Worm (Caenorhabditis elegans) whole organism, young adult: ENCODE data around the gene nhr-218.

ENCODE experiments used
- B0019.2 ChIP-seq: fragments of 200-800 bp; sonication (Bioruptor generic); conservative IDR thresholded peaks from 2 replicates; pipeline ENCODE4 v1.3.6; 2022; ENCODE audit warnings: missing genetic modification reagents, missing genetic modification characterization, missing compliant biosample characterization
- B0261.1 ChIP-seq: sonication (generic microtip); optimal IDR thresholded peaks from 2 replicates; lab custom pipeline; 2016; ENCODE audit warnings: mild to moderate bottlenecking, missing genetic modification characterization, moderate library complexity, missing compliant biosample characterization
- C06A6.2 ChIP-seq: fragments of 200-800 bp; sonication (Bioruptor generic); conservative IDR thresholded peaks from 2 replicates; pipeline ENCODE4 v1.3.6; 2022; ENCODE audit warnings: missing genetic modification characterization, missing compliant biosample characterization
- D2030.7 ChIP-seq: fragments of 200-800 bp; sonication (Bioruptor generic); IDR thresholded peaks from 2 replicates; pipeline ENCODE4 v1.3.6; 2022; ENCODE audit warnings: missing genetic modification reagents, missing genetic modification characterization, missing compliant biosample characterization
- F10E7.11 ChIP-seq: sonication (generic microtip); optimal IDR thresholded peaks from 2 replicates; lab custom pipeline; 2017; ENCODE audit warnings: mild to moderate bottlenecking, missing genetic modification characterization, moderate library complexity, missing compliant biosample characterization
- F39B2.1 ChIP-seq: fragments of 200-800 bp; sonication (Bioruptor generic); IDR thresholded peaks from 2 replicates; pipeline ENCODE4 v1.3.6; 2022; ENCODE audit warnings: missing genetic modification reagents, missing genetic modification characterization, missing compliant biosample characterization
- F57C9.4 ChIP-seq: sonication (generic microtip); optimal IDR thresholded peaks from 2 replicates; lab custom pipeline; 2017; ENCODE audit warnings: mild to moderate bottlenecking, missing genetic modification characterization, missing compliant biosample characterization
- T07F8.4 ChIP-seq: sonication (generic microtip); optimal IDR thresholded peaks from 2 replicates; lab custom pipeline; 2016; ENCODE audit warnings: mild to moderate bottlenecking, missing genetic modification characterization, moderate library complexity, missing compliant biosample characterization
- Y53G8AR.9 ChIP-seq: fragments of 200-800 bp; sonication (Bioruptor generic); conservative IDR thresholded peaks from 2 replicates; pipeline ENCODE4 v1.3.6; 2022; ENCODE audit warnings: missing genetic modification reagents, missing genetic modification characterization, missing compliant biosample characterization
- Y56A3A.18 ChIP-seq: fragments of 200-800 bp; sonication (Bioruptor generic); IDR thresholded peaks from 2 replicates; pipeline ENCODE4 v1.3.6; 2022; ENCODE audit warnings: missing genetic modification reagents, missing genetic modification characterization, missing compliant biosample characterization
- akir-1 ChIP-seq: fragments of 200-800 bp; sonication (Bioruptor generic); optimal IDR thresholded peaks from 2 replicates; lab custom pipeline; 2018; ENCODE audit warnings: mild to moderate bottlenecking, missing genetic modification characterization, moderate library complexity, missing compliant biosample characterization
- athp-1 ChIP-seq: sonication (generic microtip); optimal IDR thresholded peaks from 2 replicates; lab custom pipeline; 2017; ENCODE audit warnings: mild to moderate bottlenecking, missing genetic modification characterization, missing compliant biosample characterization
- attf-3 ChIP-seq: fragments of 200-800 bp; sonication (Bioruptor generic); conservative IDR thresholded peaks from 2 replicates; pipeline ENCODE4 v1.3.6; 2022; ENCODE audit warnings: missing genetic modification reagents, missing genetic modification characterization, missing compliant biosample characterization
- ccch-3 ChIP-seq: fragments of 200-800 bp; sonication (Bioruptor generic); optimal IDR thresholded peaks from 2 replicates; lab custom pipeline; 2018; ENCODE audit warnings: mild to moderate bottlenecking, missing genetic modification characterization, missing compliant biosample characterization
- ceh-91 ChIP-seq: fragments of 200-800 bp; sonication (Bioruptor generic); IDR thresholded peaks from 2 replicates; pipeline ENCODE4 v1.3.6; 2022; ENCODE audit warnings: missing genetic modification reagents, missing genetic modification characterization, missing compliant biosample characterization
- egl-18 ChIP-seq: fragments of 200-800 bp; sonication (Bioruptor generic); IDR thresholded peaks from 2 replicates; pipeline ENCODE4 v1.3.6; 2022; ENCODE audit warnings: missing genetic modification reagents, missing genetic modification characterization, missing compliant biosample characterization
- egrh-3 ChIP-seq: fragments of 200-800 bp; sonication (Bioruptor generic); IDR thresholded peaks from 2 replicates; pipeline ENCODE4 v1.3.6; 2022; ENCODE audit warnings: missing genetic modification reagents, missing genetic modification characterization, missing compliant biosample characterization
- ekl-4 ChIP-seq: fragments of 200-800 bp; sonication (Bioruptor generic); IDR thresholded peaks from 2 replicates; pipeline ENCODE4 v1.3.6; 2022; ENCODE audit warnings: missing genetic modification reagents, missing genetic modification characterization, missing compliant biosample characterization
- fkh-3 ChIP-seq: sonication (generic microtip); optimal IDR thresholded peaks from 2 replicates; lab custom pipeline; 2016; ENCODE audit warnings: mild to moderate bottlenecking, missing genetic modification characterization, missing compliant biosample characterization
- hmg-1.2 ChIP-seq: fragments of 200-800 bp; sonication (Bioruptor generic); IDR thresholded peaks from 2 replicates; pipeline ENCODE4 v1.3.6; 2022; ENCODE audit warnings: missing genetic modification reagents, missing genetic modification characterization, missing compliant biosample characterization
- hmg-20 ChIP-seq: fragments of 200-800 bp; sonication (Bioruptor generic); IDR thresholded peaks from 2 replicates; pipeline ENCODE4 v1.3.6; 2022; ENCODE audit warnings: missing genetic modification reagents, missing genetic modification characterization, missing compliant biosample characterization
- hrde-1 ChIP-seq: sonication (generic microtip); optimal IDR thresholded peaks from 2 replicates; lab custom pipeline; 2016; ENCODE audit warnings: missing genetic modification characterization, mild to moderate bottlenecking, missing compliant biosample characterization, moderate library complexity, missing genotype, missing genetic modification reagents, borderline replicate concordance
- lin-35 ChIP-seq, 3 experiments: fragments of 150-350 bp in 2 of 3; sonication (generic microtip) in 1 of 3; optimal IDR thresholded peaks; 2 replicates each; lab custom pipeline; 2014 to 2018; ENCODE audit warnings: missing biosample characterization in 3 of 3, missing genetic modification characterization in 3 of 3, missing genetic modification reagents in 3 of 3
- madf-10 ChIP-seq: sonication (generic microtip); optimal IDR thresholded peaks from 2 replicates; lab custom pipeline; 2016; ENCODE audit warnings: mild to moderate bottlenecking, missing genetic modification characterization, missing compliant biosample characterization
- mel-28 ChIP-seq: sonication (generic microtip); optimal IDR thresholded peaks from 2 replicates; lab custom pipeline; 2016; ENCODE audit warnings: borderline replicate concordance, mild to moderate bottlenecking, missing genetic modification characterization, missing compliant biosample characterization
- mes-4 ChIP-seq: sonication (generic microtip); optimal IDR thresholded peaks from 2 replicates; lab custom pipeline; 2016; ENCODE audit warnings: missing genotype, missing genetic modification characterization, missing compliant biosample characterization
- mxl-1 ChIP-seq: sonication (generic microtip); optimal IDR thresholded peaks from 2 replicates; lab custom pipeline; 2016; ENCODE audit warnings: missing genetic modification characterization, missing compliant biosample characterization
- nhr-27 ChIP-seq: fragments of 200-800 bp; sonication (Bioruptor generic); optimal IDR thresholded peaks from 2 replicates; lab custom pipeline; 2018; ENCODE audit warnings: mild to moderate bottlenecking, missing genetic modification characterization, moderate library complexity, missing compliant biosample characterization
- nhr-80 ChIP-seq: sonication (generic microtip); optimal IDR thresholded peaks from 2 replicates; lab custom pipeline; 2016; ENCODE audit warnings: missing genetic modification characterization, missing compliant biosample characterization
- pha-4 ChIP-seq: fragments of 150-350 bp; sonication (generic microtip); optimal IDR thresholded peaks from 2 replicates; lab custom pipeline; 2014; ENCODE audit warnings: missing biosample characterization, missing genetic modification reagents, missing genetic modification characterization
- snpc-1.3 ChIP-seq: sonication (generic microtip); optimal IDR thresholded peaks from 2 replicates; lab custom pipeline; 2017; ENCODE audit warnings: missing genetic modification characterization, mild to moderate bottlenecking, missing compliant biosample characterization, antibody characterized with exemption, moderate library complexity, missing genotype, missing genetic modification reagents; ENCODE audit not compliant: insufficient read depth
- snpc-3.4 ChIP-seq: sonication (generic microtip); optimal IDR thresholded peaks from 2 replicates; lab custom pipeline; 2017; ENCODE audit warnings: missing genetic modification characterization, mild to moderate bottlenecking, missing compliant biosample characterization, antibody characterized with exemption, moderate library complexity, missing genotype, missing genetic modification reagents
- tbp1 ChIP-seq: fragments of 200-800 bp; sonication (Bioruptor generic); optimal IDR thresholded peaks from 2 replicates; lab custom pipeline; 2018; ENCODE audit warnings: mild to moderate bottlenecking, missing genetic modification characterization, missing compliant biosample characterization
- ztf-26 ChIP-seq: sonication (generic microtip); optimal IDR thresholded peaks from 2 replicates; lab custom pipeline; 2017; ENCODE audit warnings: missing genetic modification characterization, missing compliant biosample characterization
- ztf-3 ChIP-seq: fragments of 200-800 bp; sonication (Bioruptor generic); optimal IDR thresholded peaks from 2 replicates; lab custom pipeline; 2018; ENCODE audit warnings: mild to moderate bottlenecking, missing genetic modification characterization, missing compliant biosample characterization
- ztf-6 ChIP-seq: fragments of 200-800 bp; sonication (Bioruptor generic); IDR thresholded peaks from 2 replicates; pipeline ENCODE4 v1.3.6; 2022; ENCODE audit warnings: missing genetic modification reagents, missing genetic modification characterization, missing compliant biosample characterization

The nhr-218 gene

ce11 chrV:16229439-16229838 is 28.8 kb upstream of the nhr-218 start:
- TF ChIP-seq attf-3 (GFP tag; lab: Robert Waterston, UW), result no peak
- TF ChIP-seq akir-1 (GFP tag; lab: Kevin White, UChicago), result no peak
- TF ChIP-seq egrh-3 (GFP tag; lab: Robert Waterston, UW), result no peak

ce11 chrV:16229896-16230295 is 28.3 kb upstream of the nhr-218 start, which contains the start of the genes F21H7.2 and F21H7.12:
TSS of gene F21H7.2 (minus strand) at chrV:16229996.
TSS of gene F21H7.12 (plus strand) at chrV:16230165.
- TF ChIP-seq D2030.7 (GFP tag; lab: Robert Waterston, UW) (no peak), ekl-4 (GFP tag; lab: Robert Waterston, UW) (no peak), F57C9.4 (tag; lab: Kevin White, UChicago) (no peak), ccch-3 (GFP tag; lab: Kevin White, UChicago) (no peak), C06A6.2 (GFP tag; lab: Robert Waterston, UW) (no peak), ztf-26 (tag; lab: Kevin White, UChicago) (no peak), hmg-1.2 (GFP tag; lab: Robert Waterston, UW) (no peak), F10E7.11 (tag; lab: Kevin White, UChicago) (no peak), egl-18 (GFP tag; lab: Robert Waterston, UW) (no peak), B0019.2 (no peak), mes-4 (no peak), B0261.1 (tag; lab: Kevin White, UChicago) (no peak), ceh-91 (GFP tag; lab: Robert Waterston, UW) (no peak), madf-10 (no peak), ztf-6 (GFP tag; lab: Robert Waterston, UW) (no peak), lin-35 (GFP tag; optimal IDR thresholded peaks at IDR 0.05; lab: Kevin White, UChicago) (no peak), T07F8.4 (tag; lab: Kevin White, UChicago) (no peak)

- TF ChIP-seq nhr-80 (tag; lab: Kevin White, UChicago), result peak; percentile 51
- no peak for TF ChIP-seq tbp1 (GFP tag; lab: Kevin White, UChicago)
- TF ChIP-seq, all 124 proteins: peak for 1
Measured at ce11 chrV:16232180-16232579, 26.1 kb upstream of the nhr-218 start, which contains the start of gene gst-22. TSS of gene gst-22 (minus strand) at chrV:16232282.

ce11 chrV:16233624-16234023 is 24.6 kb upstream of the nhr-218 start, which contains the start of gene clec-233:
TSS of gene clec-233 (plus strand) at chrV:16233924.
- no peak for TF ChIP-seq akir-1 (GFP tag; lab: Kevin White, UChicago)
- TF ChIP-seq C06A6.2 (GFP tag; lab: Robert Waterston, UW), result no peak
- no peak for TF ChIP-seq F57C9.4 (tag; lab: Kevin White, UChicago)
- no peak for TF ChIP-seq mxl-1 (tag; lab: Kevin White, UChicago)
- no peak for TF ChIP-seq mel-28 (tag; lab: Kevin White, UChicago)
- TF ChIP-seq ztf-3, result no peak
- TF ChIP-seq athp-1 (tag; lab: Kevin White, UChicago), result no peak
- no peak for TF ChIP-seq hmg-20 (GFP tag; lab: Robert Waterston, UW)
- TF ChIP-seq Y56A3A.18, result no peak
- no peak for TF ChIP-seq nhr-27
- TF ChIP-seq hrde-1, result no peak
- no peak for TF ChIP-seq Y53G8AR.9 (GFP tag; lab: Robert Waterston, UW)
- TF ChIP-seq mes-4, result no peak
- TF ChIP-seq fkh-3, result no peak
- TF ChIP-seq snpc-1.3 (tag; lab: Kevin White, UChicago), result no peak
- no peak for TF ChIP-seq F10E7.11 (tag; lab: Kevin White, UChicago)
- TF ChIP-seq pha-4 (tag; lab: Kevin White, UChicago), result no peak
- TF ChIP-seq snpc-3.4 (tag; lab: Kevin White, UChicago), result no peak
- no peak for TF ChIP-seq ekl-4 (GFP tag; lab: Robert Waterston, UW)
- TF ChIP-seq F39B2.1 (GFP tag; lab: Robert Waterston, UW), result no peak
